Worm (Caenorhabditis elegans) whole organism, L4 larva: ENCODE data around the gene T27E7.9.
A peak's percentile ranks its signal among the peaks of the same experiment; 100 is the strongest.

ENCODE experiments used
- F10B5.3 ChIP-seq: sonication (generic microtip); optimal IDR thresholded peaks from 2 replicates; lab custom pipeline; 2016; ENCODE audit warnings: mild to moderate bottlenecking, missing genetic modification characterization, missing compliant biosample characterization
- T20F7.1 ChIP-seq: fragments of 200-800 bp; sonication (Bioruptor generic); optimal IDR thresholded peaks from 2 replicates; lab custom pipeline; 2018; ENCODE audit warnings: mild to moderate bottlenecking, missing genetic modification characterization, missing compliant biosample characterization
- Y5F2A.4 ChIP-seq: fragments of 200-800 bp; sonication (Bioruptor generic); optimal IDR thresholded peaks from 2 replicates; lab custom pipeline; 2018; ENCODE audit warnings: mild to moderate bottlenecking, missing genetic modification characterization, missing compliant biosample characterization
- ZK546.5 ChIP-seq, 2 experiments: sonication (generic microtip); optimal IDR thresholded peaks; 2 replicates each; lab custom pipeline; 2017; ENCODE audit warnings: missing biosample characterization in 2 of 2, missing genetic modification characterization in 2 of 2
- aha-1 ChIP-seq: fragments of 150-350 bp; peaks from one replicate; lab custom pipeline; 2014; ENCODE audit warnings: missing biosample characterization, missing genetic modification characterization
- arid-1 ChIP-seq: fragments of 200-800 bp; sonication (Bioruptor generic); conservative IDR thresholded peaks from 2 replicates; pipeline ENCODE4 v1.3.6; 2022; ENCODE audit warnings: missing genetic modification reagents, missing genetic modification characterization, missing compliant biosample characterization
- attf-4 ChIP-seq: sonication (generic microtip); optimal IDR thresholded peaks from 3 replicates; lab custom pipeline; 2017; ENCODE audit warnings: missing biosample characterization, missing genetic modification characterization
- ceh-82 ChIP-seq: sonication (generic microtip); optimal IDR thresholded peaks from 2 replicates; lab custom pipeline; 2017; ENCODE audit warnings: missing biosample characterization, missing genetic modification characterization
- ces-1 ChIP-seq: fragments of 150-350 bp; sonication (generic microtip); optimal IDR thresholded peaks from 4 replicates; lab custom pipeline; 2014; ENCODE audit warnings: missing biosample characterization, missing genetic modification reagents, missing genetic modification characterization
- cey-2 ChIP-seq: sonication (generic microtip); optimal IDR thresholded peaks from 3 replicates; lab custom pipeline; 2017; ENCODE audit warnings: missing genetic modification characterization, mild to moderate bottlenecking, missing compliant biosample characterization, antibody characterized with exemption, borderline replicate concordance; ENCODE audit not compliant: insufficient read depth
- ctbp-1 ChIP-seq: fragments of 200-800 bp; sonication (Bioruptor generic); IDR thresholded peaks from 2 replicates; pipeline ENCODE4 v1.3.6; 2022; ENCODE audit warnings: missing genetic modification reagents, missing genetic modification characterization, missing compliant biosample characterization
- daf-16 ChIP-seq, 3 experiments: sonication (generic microtip); optimal IDR thresholded peaks; 2 replicates each; lab custom pipeline; 2016 to 2017; ENCODE audit warnings: missing genetic modification characterization in 3 of 3, missing genetic modification reagents in 3 of 3, mild to moderate bottlenecking in 2 of 3, missing compliant biosample characterization in 2 of 3, missing biosample characterization in 1 of 3, moderate library complexity in 1 of 3
- dmd-6 ChIP-seq: fragments of 200-800 bp; sonication (Bioruptor generic); IDR thresholded peaks from 2 replicates; pipeline ENCODE4 v1.3.6; 2022; ENCODE audit warnings: missing genetic modification reagents, missing genetic modification characterization, missing compliant biosample characterization
- dpl-1 ChIP-seq: fragments of 150-350 bp; optimal IDR thresholded peaks from 2 replicates; lab custom pipeline; 2014; ENCODE audit warnings: missing biosample characterization, missing genetic modification reagents, missing genetic modification characterization
- duxl-1 ChIP-seq: sonication (generic microtip); optimal IDR thresholded peaks from 2 replicates; lab custom pipeline; 2016; ENCODE audit warnings: mild to moderate bottlenecking, missing genetic modification characterization, moderate library complexity, missing compliant biosample characterization; ENCODE audit not compliant: poor library complexity
- fos-1 ChIP-seq: fragments of 150-350 bp; optimal IDR thresholded peaks from 2 replicates; lab custom pipeline; 2014; ENCODE audit warnings: missing biosample characterization, missing genetic modification characterization
- gei-8 ChIP-seq: fragments of 200-800 bp; sonication (Bioruptor generic); optimal IDR thresholded peaks from 2 replicates; lab custom pipeline; 2018; ENCODE audit warnings: mild to moderate bottlenecking, missing genetic modification characterization, missing compliant biosample characterization
- hlh-30 ChIP-seq: sonication (generic microtip); optimal IDR thresholded peaks from 2 replicates; lab custom pipeline; 2017; ENCODE audit warnings: antibody characterized with exemption, mild to moderate bottlenecking, missing genetic modification characterization, missing compliant biosample characterization; ENCODE audit not compliant: insufficient read depth
- jun-1 ChIP-seq: fragments of 150-350 bp; optimal IDR thresholded peaks from 2 replicates; lab custom pipeline; 2014; ENCODE audit warnings: missing biosample characterization, missing genetic modification reagents, missing genetic modification characterization
- lin-39 ChIP-seq: fragments of 150-350 bp; optimal IDR thresholded peaks from 2 replicates; lab custom pipeline; 2014; ENCODE audit warnings: missing biosample characterization, missing genetic modification reagents, missing genetic modification characterization
- lsy-2 ChIP-seq, 2 experiments: fragments of 150-350 bp in 1 of 2; sonication (generic microtip) in 1 of 2; optimal IDR thresholded peaks; 2 replicates each; lab custom pipeline; 2014 to 2017; ENCODE audit warnings: missing biosample characterization in 2 of 2, missing genetic modification characterization in 2 of 2
- madf-9 ChIP-seq: fragments of 200-800 bp; sonication (Bioruptor generic); conservative IDR thresholded peaks from 2 replicates; pipeline ENCODE4 v1.3.6; 2022; ENCODE audit warnings: missing genetic modification reagents, missing genetic modification characterization, missing compliant biosample characterization
- mdl-1 ChIP-seq, 2 experiments: fragments of 150-350 bp in 1 of 2; sonication (generic microtip) in 1 of 2; optimal IDR thresholded peaks; 2 replicates each; lab custom pipeline; 2014 to 2017; ENCODE audit warnings: missing biosample characterization in 2 of 2, missing genetic modification characterization in 2 of 2
- mxl-3 ChIP-seq: fragments of 200-800 bp; sonication (Bioruptor generic); optimal IDR thresholded peaks from 2 replicates; lab custom pipeline; 2018; ENCODE audit warnings: mild to moderate bottlenecking, missing genetic modification characterization, missing compliant biosample characterization
- nhr-10 ChIP-seq: fragments of 150-350 bp; optimal IDR thresholded peaks from 2 replicates; lab custom pipeline; 2014; ENCODE audit warnings: missing biosample characterization, missing genetic modification characterization
- nhr-102 ChIP-seq: sonication (generic microtip); optimal IDR thresholded peaks from 2 replicates; lab custom pipeline; 2016; ENCODE audit warnings: mild to moderate bottlenecking, missing genetic modification characterization, moderate library complexity, missing compliant biosample characterization
- nhr-111 ChIP-seq: fragments of 200-800 bp; sonication (Bioruptor generic); optimal IDR thresholded peaks from 2 replicates; lab custom pipeline; 2018; ENCODE audit warnings: mild to moderate bottlenecking, missing genetic modification characterization, missing compliant biosample characterization
- nhr-28 ChIP-seq: fragments of 150-350 bp; optimal IDR thresholded peaks from 2 replicates; lab custom pipeline; 2014; ENCODE audit warnings: missing biosample characterization, missing genetic modification characterization
- nhr-42 ChIP-seq: fragments of 200-800 bp; sonication (Bioruptor generic); IDR thresholded peaks from 2 replicates; pipeline ENCODE4 v1.3.6; 2022; ENCODE audit warnings: missing genetic modification characterization, missing compliant biosample characterization
- nhr-48 ChIP-seq: sonication (generic microtip); optimal IDR thresholded peaks from 2 replicates; lab custom pipeline; 2016; ENCODE audit warnings: mild to moderate bottlenecking, missing genetic modification characterization, missing compliant biosample characterization
- nhr-6 ChIP-seq: fragments of 150-350 bp; optimal IDR thresholded peaks from 2 replicates; lab custom pipeline; 2014; ENCODE audit warnings: missing biosample characterization, missing genetic modification characterization
- php-3 ChIP-seq: fragments of 200-800 bp; sonication (Bioruptor generic); IDR thresholded peaks from 2 replicates; pipeline ENCODE4 v1.3.6; 2022; ENCODE audit warnings: missing genetic modification reagents, missing genetic modification characterization, missing compliant biosample characterization
- pqm-1 ChIP-seq: sonication (generic microtip); optimal IDR thresholded peaks from 2 replicates; lab custom pipeline; 2017; ENCODE audit warnings: missing biosample characterization, missing genetic modification characterization
- rbr-2 ChIP-seq: sonication (generic microtip); optimal IDR thresholded peaks from 2 replicates; lab custom pipeline; 2016; ENCODE audit warnings: missing genotype, missing genetic modification characterization, missing compliant biosample characterization
- sdz-12 ChIP-seq: fragments of 200-800 bp; sonication (Bioruptor generic); optimal IDR thresholded peaks from 2 replicates; lab custom pipeline; 2018; ENCODE audit warnings: mild to moderate bottlenecking, missing genetic modification characterization, missing compliant biosample characterization
- tra-1 ChIP-seq: fragments of 200-800 bp; sonication (Bioruptor generic); IDR thresholded peaks from 2 replicates; pipeline ENCODE4 v1.3.6; 2022; ENCODE audit warnings: missing genetic modification reagents, missing genetic modification characterization, missing compliant biosample characterization
- unc-62 ChIP-seq, 3 experiments: fragments of 150-350 bp in 1 of 3; sonication (generic microtip); optimal IDR thresholded peaks in 2 of 3; peaks in 1 of 3; 1 replicate in 1 of 3; 2 replicates in 2 of 3; lab custom pipeline; 2014 to 2017; ENCODE audit warnings: missing biosample characterization in 3 of 3, missing genetic modification characterization in 3 of 3, missing genetic modification reagents in 3 of 3, missing genotype in 1 of 3
- vab-7 ChIP-seq: fragments of 200-800 bp; sonication (Bioruptor generic); IDR thresholded peaks from 2 replicates; pipeline ENCODE4 v1.3.6; 2022; ENCODE audit warnings: missing genetic modification reagents, missing genetic modification characterization, missing compliant biosample characterization
- zip-2 ChIP-seq: fragments of 150-350 bp; optimal IDR thresholded peaks from 2 replicates; lab custom pipeline; 2014; ENCODE audit warnings: missing biosample characterization, missing genetic modification characterization
- ztf-11 ChIP-seq: fragments of 150-350 bp; optimal IDR thresholded peaks from 2 replicates; lab custom pipeline; 2014; ENCODE audit warnings: missing biosample characterization, missing genetic modification characterization

The T27E7.9 gene

DNA sequence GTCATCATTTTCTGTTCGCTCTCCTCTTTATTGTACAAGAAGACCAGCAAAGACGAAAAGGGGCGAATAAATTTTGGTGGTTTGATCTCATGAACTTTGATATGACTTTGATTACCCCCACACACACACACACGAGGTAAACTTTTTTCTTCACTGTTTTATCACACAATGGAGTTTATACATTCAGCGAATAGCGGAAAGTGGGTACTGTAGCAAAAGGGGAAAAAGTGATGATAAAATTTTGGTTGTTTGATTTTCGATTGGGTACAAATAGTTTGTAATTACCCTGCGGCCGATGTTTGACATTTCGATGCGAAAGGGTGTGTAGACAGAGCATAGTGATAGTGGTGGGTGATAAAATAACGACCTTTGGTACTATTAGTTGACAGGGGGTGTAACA lies 45.0 kb upstream of the T27E7.9 start (continued):
- TF ChIP-seq rbr-2 (tag; lab: Kevin White, UChicago) (peak; percentile 58), pqm-1 (tag; lab: Kevin White, UChicago) (peak; percentile 97), jun-1 (tag; lab: Kevin White, UChicago) (peak; percentile 78), hlh-30 (tag; lab: Kevin White, UChicago) (peak; percentile 92), cey-2 (tag; lab: Kevin White, UChicago) (peak; percentile 92), fos-1 (tag; lab: Kevin White, UChicago) (peak; percentile 86), ZK546.5 (tag; optimal IDR thresholded peaks at IDR 0.05; lab: Kevin White, UChicago) (no peak), duxl-1 (no peak), tra-1 (no peak; the same call in 1 of the 2 replicates), nhr-102 (tag; lab: Kevin White, UChicago) (peak; percentile 96), nhr-48 (peak; percentile 99), nhr-6 (tag; lab: Kevin White, UChicago) (peak; percentile 94), Y5F2A.4 (no peak), lsy-2 (tag; optimal IDR thresholded peaks at IDR 0.05; lab: Kevin White, UChicago) (peak; percentile 85 to 96), php-3 (peak; percentile 98), nhr-10 (tag; lab: Kevin White, UChicago) (peak; percentile 95), dpl-1 (peak; percentile 41), attf-4 (tag; lab: Kevin White, UChicago) (no peak), zip-2 (tag; lab: Kevin White, UChicago) (peak; percentile 61), dmd-6 (GFP tag; lab: Robert Waterston, UW) (peak; percentile 100), ztf-11 (tag; lab: Kevin White, UChicago) (no peak), madf-9 (GFP tag; lab: Robert Waterston, UW) (no peak), unc-62 (GFP tag; optimal IDR thresholded peaks at IDR 0.05 in 1 of 2; lab: Kevin White, UChicago) (peak; percentile 84 to 98), unc-62 (tag; optimal IDR thresholded peaks at IDR 0.05; lab: Kevin White, UChicago) (no peak), aha-1 (tag; lab: Kevin White, UChicago) (peak; percentile 81), mxl-3 (GFP tag; lab: Kevin White, UChicago) (peak; percentile 91), F10B5.3 (tag; lab: Kevin White, UChicago) (no peak), lin-39 (tag; lab: Kevin White, UChicago) (no peak), daf-16 (GFP tag; optimal IDR thresholded peaks at IDR 0.05; lab: Kevin White, UChicago) (peak in 1 of 2 experiments; percentile 86), daf-16 (tag; optimal IDR thresholded peaks at IDR 0.05; lab: Kevin White, UChicago) (peak; percentile 98)
- TF ChIP-seq, all 104 proteins: peak for 38

DNA sequence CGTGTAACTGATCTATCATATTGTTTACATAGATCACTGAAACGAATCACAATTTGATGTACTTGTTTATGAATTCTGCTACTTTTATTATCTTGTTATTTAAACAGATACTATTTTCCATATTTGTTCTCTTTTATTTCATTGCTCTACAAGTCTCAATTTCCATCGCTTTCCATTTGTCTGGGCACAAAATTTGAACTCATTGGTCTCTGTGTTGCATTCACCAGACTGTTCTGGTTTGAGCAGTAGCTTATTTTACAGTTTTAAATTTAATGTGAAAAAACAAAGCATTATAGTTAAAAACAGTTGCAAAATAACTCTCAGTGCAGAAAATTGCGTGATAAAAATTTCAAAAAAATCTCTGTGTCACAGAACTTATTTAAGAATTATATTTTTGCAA lies 38.4 kb upstream of the T27E7.9 start:
- no peak for TF ChIP-seq arid-1 (GFP tag; lab: Robert Waterston, UW)
- TF ChIP-seq nhr-111 (GFP tag; lab: Kevin White, UChicago) = no peak
- TF ChIP-seq ces-1 (GFP tag; lab: Kevin White, UChicago) = no peak
- no peak for TF ChIP-seq gei-8 (GFP tag; lab: Kevin White, UChicago)
- no peak for TF ChIP-seq vab-7
- TF ChIP-seq nhr-42 (GFP tag; lab: Robert Waterston, UW) = no peak
- no peak for TF ChIP-seq mdl-1 (tag; optimal IDR thresholded peaks at IDR 0.05; lab: Kevin White, UChicago)
- no peak for TF ChIP-seq ctbp-1 (GFP tag; lab: Robert Waterston, UW)
- TF ChIP-seq T20F7.1 (GFP tag; lab: Kevin White, UChicago) = no peak
- TF ChIP-seq zip-2 (tag; lab: Kevin White, UChicago) = no peak
- TF ChIP-seq nhr-28 (tag; lab: Kevin White, UChicago) = no peak
- no peak for TF ChIP-seq sdz-12
- TF ChIP-seq ceh-82 (tag; lab: Kevin White, UChicago) = no peak
